Worm (Caenorhabditis elegans) whole organism, L2 larva: ENCODE measurements around the gene C44B12.6.

Experiments used
- C34F6.9 ChIP-seq: fragments of 150-350 bp; optimal IDR thresholded peaks from 2 replicates; lab custom pipeline; 2014; ENCODE audit warnings: missing biosample characterization, missing genetic modification characterization
- F13H6.1 ChIP-seq: sonication (generic microtip); optimal IDR thresholded peaks from 2 replicates; lab custom pipeline; 2016; ENCODE audit warnings: missing genetic modification characterization, missing compliant biosample characterization
- Y55F3AM.14 ChIP-seq: fragments of 200-800 bp; sonication (Bioruptor generic); optimal IDR thresholded peaks from 2 replicates; lab custom pipeline; 2018; ENCODE audit warnings: mild to moderate bottlenecking, missing genetic modification characterization, missing compliant biosample characterization
- alr-1 ChIP-seq: fragments of 150-350 bp; optimal IDR thresholded peaks from 2 replicates; lab custom pipeline; 2014; ENCODE audit warnings: missing biosample characterization, missing genetic modification characterization
- aly-2 ChIP-seq: fragments of 150-350 bp; optimal IDR thresholded peaks from 2 replicates; lab custom pipeline; 2014; ENCODE audit warnings: missing biosample characterization, missing genetic modification characterization
- ama-1 ChIP-seq: fragments of 150-350 bp; optimal IDR thresholded peaks from 2 replicates; lab custom pipeline; 2018; ENCODE audit warnings: inconsistent platforms
- blmp-1 ChIP-seq: sonication (generic microtip); optimal IDR thresholded peaks from 2 replicates; lab custom pipeline; 2017; ENCODE audit warnings: missing genetic modification characterization, mild to moderate bottlenecking, missing compliant biosample characterization, antibody characterized with exemption, moderate library complexity; ENCODE audit not compliant: insufficient read depth
- ceh-16 ChIP-seq: fragments of 150-350 bp; optimal IDR thresholded peaks from 2 replicates; lab custom pipeline; 2014; ENCODE audit warnings: missing biosample characterization, missing genetic modification characterization
- crh-2 ChIP-seq: sonication (generic microtip); optimal IDR thresholded peaks from 2 replicates; lab custom pipeline; 2017; ENCODE audit warnings: missing biosample characterization, missing genetic modification characterization
- egl-27 ChIP-seq: sonication (generic microtip); optimal IDR thresholded peaks from 3 replicates; lab custom pipeline; 2017; ENCODE audit warnings: missing biosample characterization, missing genetic modification reagents, missing genetic modification characterization
- elt-3 ChIP-seq: sonication (generic microtip); optimal IDR thresholded peaks from 2 replicates; lab custom pipeline; 2017; ENCODE audit warnings: missing biosample characterization, missing genetic modification characterization
- gmeb-1 ChIP-seq: fragments of 150-350 bp; optimal IDR thresholded peaks from 2 replicates; lab custom pipeline; 2014; ENCODE audit warnings: missing biosample characterization, missing genetic modification characterization
- lin-39 ChIP-seq: fragments of 150-350 bp; optimal IDR thresholded peaks from 2 replicates; lab custom pipeline; 2014; ENCODE audit warnings: missing biosample characterization, missing genetic modification reagents, missing genetic modification characterization
- lsy-2 ChIP-seq, 2 experiments: fragments of 150-350 bp in 1 of 2; sonication (generic microtip) in 1 of 2; optimal IDR thresholded peaks; 2 replicates each; lab custom pipeline; 2014 to 2017; ENCODE audit warnings: missing biosample characterization in 2 of 2, missing genetic modification characterization in 2 of 2
- mbf-1 ChIP-seq: sonication (generic microtip); optimal IDR thresholded peaks from 2 replicates; lab custom pipeline; 2017; ENCODE audit warnings: missing biosample characterization, missing genetic modification characterization
- mdl-1 ChIP-seq, 2 experiments: fragments of 150-350 bp in 1 of 2; sonication (generic microtip) in 1 of 2; optimal IDR thresholded peaks; 2 replicates each; lab custom pipeline; 2017; ENCODE audit warnings: missing biosample characterization in 2 of 2, missing genetic modification characterization in 2 of 2
- nhr-10 ChIP-seq: sonication (generic microtip); optimal IDR thresholded peaks from 2 replicates; lab custom pipeline; 2017; ENCODE audit warnings: missing biosample characterization, missing genetic modification characterization
- nhr-11 ChIP-seq: fragments of 150-350 bp; optimal IDR thresholded peaks from 2 replicates; lab custom pipeline; 2014; ENCODE audit warnings: missing biosample characterization, missing genetic modification characterization
- nhr-12 ChIP-seq: fragments of 150-350 bp; optimal IDR thresholded peaks from 2 replicates; lab custom pipeline; 2014; ENCODE audit warnings: missing biosample characterization, missing genetic modification characterization
- nhr-129 ChIP-seq: fragments of 150-350 bp; optimal IDR thresholded peaks from 2 replicates; lab custom pipeline; 2014; ENCODE audit warnings: missing biosample characterization, missing genetic modification characterization
- nhr-21 ChIP-seq: fragments of 150-350 bp; optimal IDR thresholded peaks from 2 replicates; lab custom pipeline; 2014; ENCODE audit warnings: missing biosample characterization, missing genetic modification characterization
- nhr-23 ChIP-seq: fragments of 150-350 bp; optimal IDR thresholded peaks from 2 replicates; lab custom pipeline; 2014; ENCODE audit warnings: missing biosample characterization, missing genetic modification reagents, missing genetic modification characterization
- nhr-25 ChIP-seq: fragments of 150-350 bp; sonication (generic microtip); optimal IDR thresholded peaks from 3 replicates; lab custom pipeline; 2014; ENCODE audit warnings: missing biosample characterization, missing genetic modification characterization
- nhr-6 ChIP-seq: fragments of 150-350 bp; optimal IDR thresholded peaks from 2 replicates; lab custom pipeline; 2014; ENCODE audit warnings: missing biosample characterization, missing genetic modification characterization
- nhr-77 ChIP-seq: fragments of 150-350 bp; optimal IDR thresholded peaks from 2 replicates; lab custom pipeline; 2014; ENCODE audit warnings: missing biosample characterization, missing genetic modification characterization
- sem-4 ChIP-seq: fragments of 150-350 bp; optimal IDR thresholded peaks from 2 replicates; lab custom pipeline; 2014; ENCODE audit warnings: missing biosample characterization, missing genetic modification reagents, missing genetic modification characterization
- skn-1 ChIP-seq: sonication (generic microtip); optimal IDR thresholded peaks from 2 replicates; lab custom pipeline; 2017; ENCODE audit warnings: missing biosample characterization, missing genetic modification characterization
- sma-3 ChIP-seq: sonication (generic microtip); optimal IDR thresholded peaks from 2 replicates; lab custom pipeline; 2016; ENCODE audit warnings: missing genetic modification reagents, missing genetic modification characterization, missing compliant biosample characterization
- unc-39 ChIP-seq: fragments of 150-350 bp; optimal IDR thresholded peaks from 2 replicates; lab custom pipeline; 2014; ENCODE audit warnings: missing biosample characterization, missing genetic modification characterization
- unc-55 ChIP-seq: fragments of 150-350 bp; sonication (generic microtip); optimal IDR thresholded peaks from 3 replicates; lab custom pipeline; 2014; ENCODE audit warnings: missing biosample characterization, missing genetic modification reagents, missing genetic modification characterization
- ztf-11 ChIP-seq: sonication (generic microtip); optimal IDR thresholded peaks from 2 replicates; lab custom pipeline; 2017; ENCODE audit warnings: missing biosample characterization, missing genetic modification characterization
- ztf-4 ChIP-seq: fragments of 150-350 bp; optimal IDR thresholded peaks from 2 replicates; lab custom pipeline; 2014; ENCODE audit warnings: missing biosample characterization, missing genetic modification characterization

C44B12.6 gene

DNA sequence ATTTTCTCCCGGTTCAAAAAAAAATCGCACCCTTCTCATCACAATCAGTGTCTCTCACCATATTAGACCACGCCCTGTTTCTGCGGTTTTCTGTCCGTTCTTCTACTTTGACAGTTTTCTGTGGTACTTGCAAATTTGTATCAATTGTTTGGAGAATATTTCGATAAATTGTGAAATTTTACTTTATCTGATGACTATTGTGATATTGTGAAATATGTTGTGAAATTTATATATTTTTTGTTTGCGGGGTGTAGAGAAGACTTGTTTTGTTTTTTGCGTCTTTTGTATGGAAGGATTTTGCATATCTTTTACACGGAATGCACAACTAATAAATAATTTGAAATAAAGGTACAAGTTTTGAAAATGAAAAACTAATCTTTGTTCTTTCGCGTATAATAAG is 30.8 kb upstream of the C44B12.6 start:
- TF ChIP-seq egl-27 (no peak), lin-39 (no peak), mdl-1 (tag; optimal IDR thresholded peaks at IDR 0.05; lab: Kevin White, UChicago) (no peak), unc-39 (tag; lab: Kevin White, UChicago) (no peak), F13H6.1 (tag; lab: Kevin White, UChicago) (no peak), mbf-1 (tag; lab: Kevin White, UChicago) (no peak), lsy-2 (tag; optimal IDR thresholded peaks at IDR 0.05; lab: Kevin White, UChicago) (no peak), ztf-4 (tag; lab: Kevin White, UChicago) (no peak), ceh-16 (tag; lab: Kevin White, UChicago) (no peak)

DNA sequence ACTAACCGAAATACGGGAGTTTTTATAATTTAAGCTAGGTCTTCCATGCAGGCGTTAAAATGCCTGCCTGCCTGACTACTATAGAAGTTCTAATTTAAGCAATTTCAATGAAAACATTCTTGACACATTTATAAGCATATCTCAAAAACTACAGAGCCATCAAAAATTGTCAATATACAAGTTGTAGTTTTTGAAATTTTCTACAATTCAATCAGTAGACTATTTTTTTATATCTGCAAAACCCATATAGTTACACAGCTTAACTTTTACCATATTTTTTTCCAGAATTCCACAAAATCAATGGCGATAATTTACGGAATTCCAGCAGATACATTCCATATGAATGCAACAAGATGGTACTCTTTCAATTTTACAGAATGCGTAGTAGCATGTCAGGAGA is 26.6 kb upstream of the C44B12.6 start, which contains the start of gene C50A2.7:
TSS of gene C50A2.7 (plus strand) at position 301 of the 400 bp plus-strand sequence.
- TF ChIP-seq nhr-11 (tag; lab: Kevin White, UChicago): no peak
- TF ChIP-seq unc-39 (tag; lab: Kevin White, UChicago): no peak
- no peak for TF ChIP-seq elt-3 (tag; lab: Kevin White, UChicago)
- TF ChIP-seq nhr-25 (tag; lab: Kevin White, UChicago): no peak
- TF ChIP-seq Y55F3AM.14 (GFP tag; lab: Kevin White, UChicago): no peak
- no peak for TF ChIP-seq gmeb-1 (tag; lab: Kevin White, UChicago)
- TF ChIP-seq nhr-23: no peak
- no peak for TF ChIP-seq nhr-21 (tag; lab: Kevin White, UChicago)
- TF ChIP-seq nhr-77: no peak
- TF ChIP-seq sem-4 (tag; lab: Kevin White, UChicago): no peak
- no peak for TF ChIP-seq nhr-129 (tag; lab: Kevin White, UChicago)
- TF ChIP-seq skn-1 (tag; lab: Kevin White, UChicago): no peak
- no peak for TF ChIP-seq F13H6.1 (tag; lab: Kevin White, UChicago)
- TF ChIP-seq mdl-1 (tag; optimal IDR thresholded peaks at IDR 0.05; lab: Kevin White, UChicago): no peak
- no peak for TF ChIP-seq nhr-6 (tag; lab: Kevin White, UChicago)
- TF ChIP-seq alr-1 (tag; lab: Kevin White, UChicago): no peak
- no peak for TF ChIP-seq aly-2
- TF ChIP-seq ama-1: no peak

DNA sequence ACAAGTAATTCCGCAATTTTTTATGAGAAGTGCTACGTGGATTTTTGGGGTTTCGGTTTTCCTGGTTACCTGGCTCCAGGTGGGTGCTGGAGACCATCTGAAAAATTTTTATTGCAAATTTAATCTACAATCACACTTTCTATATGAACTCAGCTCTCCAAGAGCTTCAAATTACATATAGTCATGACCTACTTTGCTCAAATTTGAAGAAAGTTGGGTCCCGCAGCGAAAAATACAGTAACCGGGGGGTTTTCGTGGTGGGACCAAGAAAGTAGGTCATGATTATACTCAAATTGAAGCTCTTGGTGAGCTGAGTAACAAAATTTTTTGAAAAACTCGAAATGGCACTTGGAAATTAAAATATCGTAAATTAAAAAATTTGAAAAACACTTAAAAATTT is 23.8 kb upstream of the C44B12.6 start, which contains the start of gene ets-8:
TSS of gene ets-8 (minus strand) at position 101 of the 400 bp plus-strand sequence.
- TF ChIP-seq blmp-1 (tag; lab: Kevin White, UChicago) (no peak), unc-55 (no peak), elt-3 (tag; lab: Kevin White, UChicago) (no peak), mbf-1 (tag; lab: Kevin White, UChicago) (no peak), crh-2 (tag; lab: Kevin White, UChicago) (no peak), nhr-11 (tag; lab: Kevin White, UChicago) (no peak), C34F6.9 (tag; lab: Kevin White, UChicago) (no peak), ztf-11 (tag; lab: Kevin White, UChicago) (no peak), sma-3 (GFP tag; lab: Kevin White, UChicago) (no peak), nhr-12 (tag; lab: Kevin White, UChicago) (no peak), ztf-4 (tag; lab: Kevin White, UChicago) (no peak)

DNA sequence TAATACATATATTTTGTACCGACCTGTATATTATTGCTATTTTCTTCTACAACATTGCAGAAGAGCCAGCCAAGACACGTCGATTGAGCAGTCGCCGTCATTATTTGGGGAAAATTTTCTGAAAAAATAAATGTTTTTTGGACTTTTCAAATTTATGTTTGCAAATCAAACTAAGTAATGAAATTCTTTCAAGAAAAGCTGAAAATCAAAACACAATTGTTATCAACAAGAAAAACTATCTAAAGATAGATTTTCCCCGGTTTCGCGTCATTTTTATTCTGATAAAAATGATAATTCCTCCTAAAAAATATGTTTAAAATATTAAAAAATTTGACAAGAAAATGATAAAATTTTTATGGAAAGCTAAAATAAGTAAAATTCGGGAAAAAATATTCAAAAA is 21.4 kb upstream of the C44B12.6 start, which contains the start of gene C50A2.3:
TSS of gene C50A2.3 (minus strand) at position 101 of the 400 bp plus-strand sequence.
- no peak for TF ChIP-seq nhr-10 (tag; lab: Kevin White, UChicago)

DNA sequence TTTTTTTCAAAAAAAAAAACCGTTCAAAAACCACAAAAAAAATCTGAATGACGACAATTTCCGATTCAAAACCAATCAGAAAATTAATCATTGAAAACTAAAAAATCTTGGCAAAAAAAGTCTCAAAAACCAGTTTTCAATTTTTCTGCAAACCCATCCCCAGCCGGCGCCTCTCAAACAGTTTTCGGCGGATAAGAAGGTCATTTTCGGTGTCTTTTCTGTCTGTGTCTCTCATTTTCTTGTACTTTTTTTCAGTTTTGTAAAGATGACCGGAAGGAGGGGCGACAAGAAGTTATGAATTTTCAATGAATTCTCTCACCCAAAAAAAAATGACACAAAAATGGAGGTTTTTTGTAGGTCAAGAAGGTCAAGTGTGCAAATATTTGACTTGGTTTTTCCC is 18.6 kb upstream of the C44B12.6 start:
- TF ChIP-seq nhr-25 (tag; lab: Kevin White, UChicago) (peak; percentile 38), nhr-12 (tag; lab: Kevin White, UChicago) (no peak)
